Worm (Caenorhabditis elegans) whole organism, L4 larva: ENCODE measurements around the gene hlh-4.

ENCODE experiments used
- Y75B8A.6 ChIP-seq: fragments of 200-800 bp; sonication (Bioruptor generic); IDR thresholded peaks from 2 replicates; pipeline ENCODE4 v1.3.6; 2022; ENCODE audit warnings: missing genetic modification reagents, missing genetic modification characterization, missing compliant biosample characterization
- aly-2 ChIP-seq: sonication (generic microtip); optimal IDR thresholded peaks from 2 replicates; lab custom pipeline; 2018; ENCODE audit warnings: missing biosample characterization, missing genetic modification characterization
- ama-1 ChIP-seq: fragments of 150-350 bp; optimal IDR thresholded peaks from 2 replicates; lab custom pipeline; 2014; ENCODE audit warnings: inconsistent platforms, mixed read lengths
- ceh-82 ChIP-seq: sonication (generic microtip); optimal IDR thresholded peaks from 2 replicates; lab custom pipeline; 2017; ENCODE audit warnings: missing biosample characterization, missing genetic modification characterization
- egl-43 ChIP-seq: fragments of 200-800 bp; sonication (Bioruptor generic); IDR thresholded peaks from 2 replicates; pipeline ENCODE4 v1.3.6; 2022; ENCODE audit warnings: missing genetic modification reagents, missing genetic modification characterization, missing compliant biosample characterization
- lim-7 ChIP-seq: fragments of 200-800 bp; sonication (Bioruptor generic); IDR thresholded peaks from 2 replicates; pipeline ENCODE4 v1.3.6; 2022; ENCODE audit warnings: missing genetic modification characterization, missing compliant biosample characterization
- nhr-10 ChIP-seq: fragments of 150-350 bp; optimal IDR thresholded peaks from 2 replicates; lab custom pipeline; 2014; ENCODE audit warnings: missing biosample characterization, missing genetic modification characterization
- nhr-77 ChIP-seq: fragments of 150-350 bp; optimal IDR thresholded peaks from 2 replicates; lab custom pipeline; 2014; ENCODE audit warnings: missing biosample characterization, missing genetic modification characterization
- pha-4 ChIP-seq, 2 experiments: fragments of 150-350 bp in 1 of 2; fragments of 200-800 bp in 1 of 2; sonication (Bioruptor generic) in 1 of 2; IDR thresholded peaks in 1 of 2; optimal IDR thresholded peaks in 1 of 2; 2 replicates each; pipeline versions ENCODE4 v1.3.6 to Lab custom; 2014 to 2022; ENCODE audit warnings: missing genetic modification characterization in 2 of 2, missing genetic modification reagents in 2 of 2, missing biosample characterization in 1 of 2, missing compliant biosample characterization in 1 of 2
- set-16 ChIP-seq: fragments of 200-800 bp; sonication (Bioruptor generic); IDR thresholded peaks from 2 replicates; pipeline ENCODE4 v1.3.6; 2022; ENCODE audit warnings: missing genetic modification reagents, missing genetic modification characterization, missing compliant biosample characterization
- skn-1 ChIP-seq: fragments of 150-350 bp; optimal IDR thresholded peaks from 2 replicates; lab custom pipeline; 2014; ENCODE audit warnings: missing biosample characterization, missing genetic modification characterization
- unc-62 ChIP-seq, 3 experiments: fragments of 150-350 bp in 1 of 3; sonication (generic microtip); optimal IDR thresholded peaks in 2 of 3; peaks in 1 of 3; 1 replicate in 1 of 3; 2 replicates in 2 of 3; lab custom pipeline; 2014 to 2017; ENCODE audit warnings: missing biosample characterization in 3 of 3, missing genetic modification characterization in 3 of 3, missing genetic modification reagents in 3 of 3, missing genotype in 1 of 3
- zag-1 ChIP-seq: fragments of 150-350 bp; optimal IDR thresholded peaks from 2 replicates; lab custom pipeline; 2014; ENCODE audit warnings: missing biosample characterization, missing genetic modification characterization
- zip-2 ChIP-seq: fragments of 150-350 bp; optimal IDR thresholded peaks from 2 replicates; lab custom pipeline; 2014; ENCODE audit warnings: missing biosample characterization, missing genetic modification characterization

- TF ChIP-seq lim-7 (GFP tag; lab: Robert Waterston, UW) (no peak), set-16 (no peak), skn-1 (tag; lab: Kevin White, UChicago) (no peak), pha-4 (GFP tag; IDR thresholded peaks at IDR 0.05; lab: Robert Waterston, UW) (no peak), pha-4 (tag; optimal IDR thresholded peaks at IDR 0.05; lab: Kevin White, UChicago) (no peak), egl-43 (GFP tag; lab: Robert Waterston, UW) (no peak), aly-2 (tag; lab: Kevin White, UChicago) (no peak), nhr-77 (tag; lab: Kevin White, UChicago) (no peak), zip-2 (tag; lab: Kevin White, UChicago) (no peak), nhr-10 (tag; lab: Kevin White, UChicago) (no peak), Y75B8A.6 (GFP tag; lab: Robert Waterston, UW) (no peak), zag-1 (tag; lab: Kevin White, UChicago) (no peak), ama-1 (no peak), ceh-82 (tag; lab: Kevin White, UChicago) (no peak), unc-62 (GFP tag; optimal IDR thresholded peaks at IDR 0.05 in 1 of 2; lab: Kevin White, UChicago) (no peak), unc-62 (tag; optimal IDR thresholded peaks at IDR 0.05; lab: Kevin White, UChicago) (no peak)
Observed at ce11 chrIII:9779080-9779479, 40.2 kb upstream of the hlh-4 start.
